Worm (Caenorhabditis elegans) whole organism, L1 larva: ENCODE results near the gene ndua-1.

Experiments
- C04F5.9 ChIP-seq: sonication (generic microtip); optimal IDR thresholded peaks from 2 replicates; lab custom pipeline; 2016; ENCODE audit warnings: missing genetic modification characterization, missing compliant biosample characterization
- Y116A8C.19 ChIP-seq: sonication (generic microtip); optimal IDR thresholded peaks from 2 replicates; lab custom pipeline; 2016; ENCODE audit warnings: missing compliant biosample characterization, missing genetic modification characterization, borderline replicate concordance
- aha-1 ChIP-seq: fragments of 150-350 bp; optimal IDR thresholded peaks from 2 replicates; lab custom pipeline; 2014; ENCODE audit warnings: missing biosample characterization, missing genetic modification characterization
- alr-1 ChIP-seq: fragments of 200-800 bp; sonication (Bioruptor generic); optimal IDR thresholded peaks from 2 replicates; lab custom pipeline; 2018; ENCODE audit warnings: borderline replicate concordance, mild to moderate bottlenecking, missing genetic modification characterization, missing compliant biosample characterization
- ama-1 ChIP-seq: fragments of 150-350 bp; optimal IDR thresholded peaks from 2 replicates; lab custom pipeline; 2014
- ceh-82 ChIP-seq, 3 experiments: fragments of 150-350 bp in 1 of 3; sonication (generic microtip) in 2 of 3; optimal IDR thresholded peaks; 2 replicates each; lab custom pipeline; 2014 to 2017; ENCODE audit warnings: missing biosample characterization in 3 of 3, missing genetic modification characterization in 3 of 3
- ceh-88 ChIP-seq: fragments of 200-800 bp; sonication (Bioruptor generic); IDR thresholded peaks from 2 replicates; pipeline ENCODE4 v1.3.6; 2022; ENCODE audit warnings: missing genetic modification characterization, missing compliant biosample characterization
- dpl-1 ChIP-seq, 3 experiments: fragments of 150-350 bp in 2 of 3; sonication (generic microtip) in 1 of 3; optimal IDR thresholded peaks; 2 replicates each; lab custom pipeline; 2014 to 2017; ENCODE audit warnings: missing biosample characterization in 3 of 3, missing genetic modification characterization in 3 of 3, missing genetic modification reagents in 3 of 3
- efl-1 ChIP-seq, 4 experiments: fragments of 150-350 bp; optimal IDR thresholded peaks in 3 of 4; peaks in 1 of 4; 1 replicate in 1 of 4; 2 replicates in 3 of 4; lab custom pipeline; 2014; ENCODE audit warnings: missing biosample characterization in 2 of 4, missing genetic modification characterization in 2 of 4, missing genetic modification reagents in 2 of 4
- efl-3 ChIP-seq: fragments of 200-800 bp; sonication (Bioruptor generic); optimal IDR thresholded peaks from 2 replicates; lab custom pipeline; 2018; ENCODE audit warnings: mild to moderate bottlenecking, missing genetic modification characterization, missing compliant biosample characterization
- egl-27 ChIP-seq, 2 experiments: fragments of 150-350 bp in 1 of 2; sonication (generic microtip); optimal IDR thresholded peaks; 3 replicates each; lab custom pipeline; 2017 to 2018; ENCODE audit warnings: missing biosample characterization in 2 of 2, missing genetic modification characterization in 2 of 2, missing genetic modification reagents in 2 of 2
- fkh-4 ChIP-seq: sonication (generic microtip); optimal IDR thresholded peaks from 2 replicates; lab custom pipeline; 2016; ENCODE audit warnings: missing compliant biosample characterization, missing genetic modification characterization, borderline replicate concordance
- grh-1 ChIP-seq: fragments of 200-800 bp; sonication (Bioruptor generic); IDR thresholded peaks from 2 replicates; pipeline ENCODE4 v1.3.6; 2022; ENCODE audit warnings: missing genetic modification reagents, missing genetic modification characterization, missing compliant biosample characterization
- hlh-17 ChIP-seq: fragments of 200-800 bp; sonication (Bioruptor generic); optimal IDR thresholded peaks from 2 replicates; lab custom pipeline; 2018; ENCODE audit warnings: missing genetic modification characterization, mild to moderate bottlenecking, missing compliant biosample characterization, moderate library complexity, borderline replicate concordance
- lin-14 ChIP-seq: fragments of 200-800 bp; sonication (Bioruptor generic); optimal IDR thresholded peaks from 2 replicates; lab custom pipeline; 2018; ENCODE audit warnings: mild to moderate bottlenecking, missing genetic modification characterization, moderate library complexity, missing compliant biosample characterization
- lin-15B ChIP-seq: fragments of 150-350 bp; sonication (generic microtip); optimal IDR thresholded peaks from 3 replicates; lab custom pipeline; 2014; ENCODE audit warnings: missing biosample characterization, missing genetic modification characterization
- lir-3 ChIP-seq: sonication (generic microtip); optimal IDR thresholded peaks from 2 replicates; lab custom pipeline; 2016; ENCODE audit warnings: mild to moderate bottlenecking, missing genetic modification characterization, moderate library complexity, missing compliant biosample characterization; ENCODE audit not compliant: poor library complexity
- nhr-11 ChIP-seq: fragments of 150-350 bp; optimal IDR thresholded peaks from 2 replicates; lab custom pipeline; 2014; ENCODE audit warnings: missing biosample characterization, missing genetic modification characterization
- nhr-12 ChIP-seq: sonication (generic microtip); optimal IDR thresholded peaks from 2 replicates; lab custom pipeline; 2017; ENCODE audit warnings: missing biosample characterization, missing genetic modification characterization
- nhr-19 ChIP-seq: fragments of 200-800 bp; sonication (Bioruptor generic); conservative IDR thresholded peaks from 2 replicates; pipeline ENCODE4 v1.3.6; 2022; ENCODE audit warnings: missing genetic modification characterization, missing compliant biosample characterization
- nhr-20 ChIP-seq: sonication (generic microtip); optimal IDR thresholded peaks from 2 replicates; lab custom pipeline; 2016; ENCODE audit warnings: mild to moderate bottlenecking, missing genetic modification characterization, missing compliant biosample characterization
- nhr-28 ChIP-seq: fragments of 150-350 bp; optimal IDR thresholded peaks from 2 replicates; lab custom pipeline; 2014; ENCODE audit warnings: missing biosample characterization, missing genetic modification characterization
- nhr-47 ChIP-seq: sonication (generic microtip); optimal IDR thresholded peaks from 2 replicates; lab custom pipeline; 2016; ENCODE audit warnings: mild to moderate bottlenecking, missing genetic modification characterization, moderate library complexity, missing compliant biosample characterization
- nhr-71 ChIP-seq: sonication (generic microtip); optimal IDR thresholded peaks from 2 replicates; lab custom pipeline; 2016; ENCODE audit warnings: mild to moderate bottlenecking, missing genetic modification characterization, moderate library complexity, missing compliant biosample characterization
- nhr-84 ChIP-seq: sonication (generic microtip); optimal IDR thresholded peaks from 2 replicates; lab custom pipeline; 2017; ENCODE audit warnings: missing biosample characterization, missing genetic modification characterization
- nhr-85 ChIP-seq: sonication (generic microtip); peaks from one replicate; lab custom pipeline; 2016; ENCODE audit warnings: missing genetic modification characterization, inconsistent platforms, missing compliant biosample characterization
- nhr-90 ChIP-seq: sonication (generic microtip); optimal IDR thresholded peaks from 2 replicates; lab custom pipeline; 2016; ENCODE audit warnings: mild to moderate bottlenecking, missing genetic modification characterization, missing compliant biosample characterization; ENCODE audit not compliant: poor library complexity
- pax-3 ChIP-seq: fragments of 200-800 bp; sonication (Bioruptor generic); optimal IDR thresholded peaks from 2 replicates; lab custom pipeline; 2018; ENCODE audit warnings: mild to moderate bottlenecking, missing genetic modification characterization, moderate library complexity, missing compliant biosample characterization
- snpc-4 ChIP-seq: fragments of 150-350 bp; optimal IDR thresholded peaks from 2 replicates; lab custom pipeline; 2014; ENCODE audit warnings: missing biosample characterization, missing genetic modification characterization
- snu-23 ChIP-seq: sonication (generic microtip); optimal IDR thresholded peaks from 2 replicates; lab custom pipeline; 2016; ENCODE audit warnings: missing genetic modification characterization, missing compliant biosample characterization
- sox-4 ChIP-seq: sonication (generic microtip); optimal IDR thresholded peaks from 2 replicates; lab custom pipeline; 2016; ENCODE audit warnings: missing genetic modification characterization, missing compliant biosample characterization
- sptf-1 ChIP-seq: fragments of 150-350 bp; optimal IDR thresholded peaks from 2 replicates; lab custom pipeline; 2014; ENCODE audit warnings: missing biosample characterization, missing genetic modification characterization
- tlp-1 ChIP-seq: fragments of 150-350 bp; optimal IDR thresholded peaks from 2 replicates; lab custom pipeline; 2014; ENCODE audit warnings: missing biosample characterization, missing genetic modification characterization
- unc-86 ChIP-seq: sonication (generic microtip); optimal IDR thresholded peaks from 2 replicates; lab custom pipeline; 2016; ENCODE audit warnings: missing genetic modification characterization, missing compliant biosample characterization
- zag-1 ChIP-seq: fragments of 150-350 bp; optimal IDR thresholded peaks from 2 replicates; lab custom pipeline; 2014; ENCODE audit warnings: missing biosample characterization, missing genetic modification characterization
- ztf-4 ChIP-seq: fragments of 150-350 bp; optimal IDR thresholded peaks from 2 replicates; lab custom pipeline; 2014; ENCODE audit warnings: missing biosample characterization, missing genetic modification characterization

The ndua-1 gene

ce11 chrV:20814424-20814823 is 37.3 kb downstream of the ndua-1 start, which contains the start of gene Y44A6D.7:
Gene Y44A6D.7, plus strand, starts transcription at chrV:20814724.
- TF ChIP-seq unc-86 (tag; lab: Kevin White, UChicago) = no peak
- peak; percentile 30 for TF ChIP-seq nhr-85 (tag; lab: Kevin White, UChicago)
- no peak for TF ChIP-seq nhr-19 (GFP tag; lab: Robert Waterston, UW)
- TF ChIP-seq, all 84 proteins: peak for 1

- TF ChIP-seq ceh-88 (GFP tag; lab: Robert Waterston, UW) = no peak
- TF ChIP-seq sptf-1 (tag; lab: Kevin White, UChicago) = no peak
- TF ChIP-seq lin-14 (GFP tag; lab: Kevin White, UChicago) = peak; percentile 56
- no peak for TF ChIP-seq efl-1 (optimal IDR thresholded peaks at IDR 0.05; lab: Kevin White, UChicago)
- peak in 1 of 2 experiments; percentile 7 for TF ChIP-seq efl-1 (GFP tag; optimal IDR thresholded peaks at IDR 0.05 in 1 of 2; lab: Kevin White, UChicago)
- TF ChIP-seq nhr-12 (tag; lab: Kevin White, UChicago) = no peak
- TF ChIP-seq nhr-28 = no peak
Observed at ce11 chrV:20813646-20814045, 38.1 kb downstream of the ndua-1 start.

- TF ChIP-seq nhr-85 (tag; lab: Kevin White, UChicago) (no peak), efl-3 (GFP tag; lab: Kevin White, UChicago) (no peak), ama-1 (lab: Kevin White, UChicago) (no peak), efl-1 (optimal IDR thresholded peaks at IDR 0.05; lab: Kevin White, UChicago) (no peak), efl-1 (GFP tag; optimal IDR thresholded peaks at IDR 0.05 in 1 of 2; lab: Kevin White, UChicago) (no peak), egl-27 (tag; optimal IDR thresholded peaks at IDR 0.05; lab: Kevin White, UChicago) (no peak), nhr-20 (tag; lab: Kevin White, UChicago) (no peak), Y116A8C.19 (tag; lab: Kevin White, UChicago) (no peak), nhr-11 (tag; lab: Kevin White, UChicago) (no peak), aha-1 (tag; lab: Kevin White, UChicago) (no peak), lin-15B (tag; lab: Kevin White, UChicago) (no peak), grh-1 (GFP tag; lab: Robert Waterston, UW) (no peak), C04F5.9 (no peak), nhr-28 (no peak), hlh-17 (GFP tag; lab: Kevin White, UChicago) (no peak), alr-1 (tag; lab: Kevin White, UChicago) (no peak), dpl-1 (GFP tag; optimal IDR thresholded peaks at IDR 0.05; lab: Kevin White, UChicago) (no peak), tlp-1 (tag; lab: Kevin White, UChicago) (no peak), ztf-4 (tag; lab: Kevin White, UChicago) (no peak), fkh-4 (no peak), zag-1 (tag; lab: Kevin White, UChicago) (no peak)
Observed at ce11 chrV:20807038-20807437, 44.7 kb downstream of the ndua-1 start, which contains the start of gene Y44A6D.6. Gene Y44A6D.6, plus strand, starts transcription at chrV:20807338.

- TF ChIP-seq snpc-4 (tag; lab: Kevin White, UChicago) (peak; percentile 94), snu-23 (GFP tag; lab: Kevin White, UChicago) (peak; percentile 4), nhr-71 (tag; lab: Kevin White, UChicago) (peak; percentile 10), nhr-90 (peak; percentile 23), nhr-85 (tag; lab: Kevin White, UChicago) (peak; percentile 27), nhr-47 (peak; percentile 17), grh-1 (GFP tag; lab: Robert Waterston, UW) (peak; percentile 23; the same call in 1 of the 2 replicates)
Observed at ce11 chrV:20803464-20803863, 48.2 kb downstream of the ndua-1 start.

ce11 chrV:20802906-20803305 is 48.8 kb downstream of the ndua-1 start, which contains the start of gene Y44A6D.5:
Gene Y44A6D.5, minus strand, starts transcription at chrV:20803006.
- TF ChIP-seq efl-1 (optimal IDR thresholded peaks at IDR 0.05; lab: Kevin White, UChicago) (no peak), efl-1 (GFP tag; optimal IDR thresholded peaks at IDR 0.05 in 1 of 2; lab: Kevin White, UChicago) (peak in 1 of 2 experiments; percentile 66), ceh-82 (tag; optimal IDR thresholded peaks at IDR 0.05; lab: Kevin White, UChicago) (no peak), pax-3 (tag; lab: Kevin White, UChicago) (no peak), lir-3 (no peak), sox-4 (no peak), nhr-84 (tag; lab: Kevin White, UChicago) (no peak), aha-1 (tag; lab: Kevin White, UChicago) (no peak)
